Worm (Caenorhabditis elegans) whole organism, L4 larva: ENCODE measurements around the gene C10A4.3.

ENCODE experiments used
- F37D6.2 ChIP-seq: sonication (generic microtip); optimal IDR thresholded peaks from 2 replicates; lab custom pipeline; 2016; ENCODE audit warnings: mild to moderate bottlenecking, missing genetic modification characterization, missing compliant biosample characterization
- aha-1 ChIP-seq: fragments of 150-350 bp; peaks from one replicate; lab custom pipeline; 2014; ENCODE audit warnings: missing biosample characterization, missing genetic modification characterization
- aly-2 ChIP-seq: sonication (generic microtip); optimal IDR thresholded peaks from 2 replicates; lab custom pipeline; 2018; ENCODE audit warnings: missing biosample characterization, missing genetic modification characterization
- ceh-62 ChIP-seq: sonication (generic microtip); optimal IDR thresholded peaks from 2 replicates; lab custom pipeline; 2017; ENCODE audit warnings: missing biosample characterization, missing genetic modification characterization
- ces-1 ChIP-seq: fragments of 150-350 bp; sonication (generic microtip); optimal IDR thresholded peaks from 4 replicates; lab custom pipeline; 2014; ENCODE audit warnings: missing biosample characterization, missing genetic modification reagents, missing genetic modification characterization
- dve-1 ChIP-seq: sonication (generic microtip); optimal IDR thresholded peaks from 2 replicates; lab custom pipeline; 2017; ENCODE audit warnings: antibody characterized with exemption, mild to moderate bottlenecking, missing genetic modification characterization, missing compliant biosample characterization; ENCODE audit not compliant: insufficient read depth
- lin-29 ChIP-seq: fragments of 200-800 bp; sonication (Bioruptor generic); IDR thresholded peaks from 2 replicates; pipeline ENCODE4 v1.3.6; 2022; ENCODE audit warnings: missing genetic modification reagents, missing genetic modification characterization, missing compliant biosample characterization
- nhr-25 ChIP-seq: sonication (generic microtip); optimal IDR thresholded peaks from 2 replicates; lab custom pipeline; 2017; ENCODE audit warnings: missing genetic modification characterization, mild to moderate bottlenecking, missing compliant biosample characterization, antibody characterized with exemption, moderate library complexity, borderline replicate concordance; ENCODE audit not compliant: insufficient read depth
- nhr-28 ChIP-seq: fragments of 150-350 bp; optimal IDR thresholded peaks from 2 replicates; lab custom pipeline; 2014; ENCODE audit warnings: missing biosample characterization, missing genetic modification characterization
- php-3 ChIP-seq: fragments of 200-800 bp; sonication (Bioruptor generic); IDR thresholded peaks from 2 replicates; pipeline ENCODE4 v1.3.6; 2022; ENCODE audit warnings: missing genetic modification reagents, missing genetic modification characterization, missing compliant biosample characterization
- unc-39 ChIP-seq: sonication (generic microtip); optimal IDR thresholded peaks from 2 replicates; lab custom pipeline; 2017; ENCODE audit warnings: missing biosample characterization, missing genetic modification characterization
- zfp-3 ChIP-seq: fragments of 200-800 bp; sonication (Bioruptor generic); conservative IDR thresholded peaks from 2 replicates; pipeline ENCODE4 v1.3.6; 2022; ENCODE audit warnings: missing genetic modification reagents, missing genetic modification characterization, missing compliant biosample characterization

- TF ChIP-seq zfp-3 (GFP tag; lab: Robert Waterston, UW): no peak
- no peak for TF ChIP-seq ces-1 (GFP tag; lab: Kevin White, UChicago)
- no peak for TF ChIP-seq nhr-25
- no peak for TF ChIP-seq F37D6.2
- TF ChIP-seq aly-2 (tag; lab: Kevin White, UChicago): no peak
- TF ChIP-seq dve-1 (tag; lab: Kevin White, UChicago): no peak
- TF ChIP-seq lin-29 (GFP tag; lab: Robert Waterston, UW): no peak
- no peak for TF ChIP-seq nhr-28 (tag; lab: Kevin White, UChicago)
- no peak for TF ChIP-seq ceh-62 (tag; lab: Kevin White, UChicago)
- no peak for TF ChIP-seq php-3 (GFP tag; lab: Robert Waterston, UW)
- TF ChIP-seq unc-39 (tag; lab: Kevin White, UChicago): no peak
- no peak for TF ChIP-seq aha-1 (tag; lab: Kevin White, UChicago)
Measured at ce11 chrX:7433269-7433668, 27.8 kb downstream of the C10A4.3 start, which contains the start of gene clc-5.
